Worm (Caenorhabditis elegans) whole organism, L4 larva: ENCODE results near the gene kin-34.

ENCODE experiments used
- F37D6.2 ChIP-seq: sonication (generic microtip); optimal IDR thresholded peaks from 2 replicates; lab custom pipeline; 2016; ENCODE audit warnings: mild to moderate bottlenecking, missing genetic modification characterization, missing compliant biosample characterization
- aha-1 ChIP-seq: fragments of 150-350 bp; peaks from one replicate; lab custom pipeline; 2014; ENCODE audit warnings: missing biosample characterization, missing genetic modification characterization
- ceh-32 ChIP-seq: sonication (generic microtip); optimal IDR thresholded peaks from 2 replicates; lab custom pipeline; 2016; ENCODE audit warnings: mild to moderate bottlenecking, missing genetic modification characterization, missing compliant biosample characterization; ENCODE audit not compliant: poor library complexity
- dmd-6 ChIP-seq: fragments of 200-800 bp; sonication (Bioruptor generic); IDR thresholded peaks from 2 replicates; pipeline ENCODE4 v1.3.6; 2022; ENCODE audit warnings: missing genetic modification reagents, missing genetic modification characterization, missing compliant biosample characterization
- hlh-30 ChIP-seq: sonication (generic microtip); optimal IDR thresholded peaks from 2 replicates; lab custom pipeline; 2017; ENCODE audit warnings: antibody characterized with exemption, mild to moderate bottlenecking, missing genetic modification characterization, missing compliant biosample characterization; ENCODE audit not compliant: insufficient read depth
- hmg-1.1 ChIP-seq: fragments of 200-800 bp; sonication (Bioruptor generic); IDR thresholded peaks from 2 replicates; pipeline ENCODE4 v1.3.6; 2022; ENCODE audit warnings: missing genetic modification reagents, missing genetic modification characterization, missing compliant biosample characterization
- lin-39 ChIP-seq: fragments of 150-350 bp; optimal IDR thresholded peaks from 2 replicates; lab custom pipeline; 2014; ENCODE audit warnings: missing biosample characterization, missing genetic modification reagents, missing genetic modification characterization
- madf-5 ChIP-seq, 2 experiments: fragments of 200-800 bp; sonication (Bioruptor generic); IDR thresholded peaks; 2 replicates each; pipeline ENCODE4 v1.3.6; 2022; ENCODE audit warnings: missing compliant biosample characterization in 2 of 2, missing genetic modification characterization in 2 of 2
- nhr-28 ChIP-seq: fragments of 150-350 bp; optimal IDR thresholded peaks from 2 replicates; lab custom pipeline; 2014; ENCODE audit warnings: missing biosample characterization, missing genetic modification characterization
- set-16 ChIP-seq: fragments of 200-800 bp; sonication (Bioruptor generic); IDR thresholded peaks from 2 replicates; pipeline ENCODE4 v1.3.6; 2022; ENCODE audit warnings: missing genetic modification reagents, missing genetic modification characterization, missing compliant biosample characterization
- skn-1 ChIP-seq: fragments of 150-350 bp; optimal IDR thresholded peaks from 2 replicates; lab custom pipeline; 2014; ENCODE audit warnings: missing biosample characterization, missing genetic modification characterization
- snpc-4 ChIP-seq: fragments of 150-350 bp; optimal IDR thresholded peaks from 2 replicates; lab custom pipeline; 2014; ENCODE audit warnings: missing biosample characterization, missing genetic modification characterization
- tra-1 ChIP-seq: fragments of 200-800 bp; sonication (Bioruptor generic); IDR thresholded peaks from 2 replicates; pipeline ENCODE4 v1.3.6; 2022; ENCODE audit warnings: missing genetic modification reagents, missing genetic modification characterization, missing compliant biosample characterization
- unc-62 ChIP-seq, 3 experiments: fragments of 150-350 bp in 1 of 3; sonication (generic microtip); optimal IDR thresholded peaks in 2 of 3; peaks in 1 of 3; 1 replicate in 1 of 3; 2 replicates in 2 of 3; lab custom pipeline; 2014 to 2017; ENCODE audit warnings: missing biosample characterization in 3 of 3, missing genetic modification characterization in 3 of 3, missing genetic modification reagents in 3 of 3, missing genotype in 1 of 3

DNA sequence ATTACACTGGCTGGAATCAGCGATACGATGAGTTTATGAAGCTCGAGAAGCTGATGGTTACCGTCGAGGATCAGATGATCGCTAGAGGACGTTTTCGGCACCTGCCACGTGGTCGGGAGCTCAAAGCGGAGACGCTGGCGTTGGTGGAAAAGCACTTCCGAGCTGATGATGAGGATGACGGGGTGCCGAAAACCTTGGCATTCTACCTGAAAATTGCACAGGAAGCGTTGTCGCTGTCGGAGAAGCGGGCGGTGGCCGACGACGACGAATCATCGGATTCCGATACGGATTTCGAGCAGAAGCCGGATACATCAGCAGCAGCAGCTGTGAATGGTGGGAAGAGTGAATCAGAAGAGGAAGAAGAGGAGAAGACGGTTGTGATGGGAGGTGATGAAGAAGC lies 51.2 kb downstream of the kin-34 start:
- peak; percentile 75 for TF ChIP-seq set-16 (GFP tag; lab: Robert Waterston, UW)
- no peak for TF ChIP-seq F37D6.2 (tag; lab: Kevin White, UChicago)
- TF ChIP-seq ceh-32 (tag; lab: Kevin White, UChicago) = no peak
- no peak for TF ChIP-seq aha-1 (tag; lab: Kevin White, UChicago)
- TF ChIP-seq unc-62 (GFP tag; optimal IDR thresholded peaks at IDR 0.05 in 1 of 2; lab: Kevin White, UChicago) = no peak
- TF ChIP-seq unc-62 (tag; optimal IDR thresholded peaks at IDR 0.05; lab: Kevin White, UChicago) = no peak
- no peak for TF ChIP-seq tra-1 (GFP tag; lab: Robert Waterston, UW)
- no peak for TF ChIP-seq dmd-6 (GFP tag; lab: Robert Waterston, UW)
- TF ChIP-seq lin-39 (tag; lab: Kevin White, UChicago) = no peak
- TF ChIP-seq snpc-4 (tag; lab: Kevin White, UChicago) = no peak
- TF ChIP-seq hlh-30 (tag; lab: Kevin White, UChicago) = no peak
- no peak for TF ChIP-seq madf-5 (GFP tag; IDR thresholded peaks at IDR 0.05; lab: Robert Waterston, UW)
- TF ChIP-seq skn-1 (tag; lab: Kevin White, UChicago) = no peak
- TF ChIP-seq nhr-28 = no peak
- TF ChIP-seq hmg-1.1 (GFP tag; lab: Robert Waterston, UW) = no peak
